Fruit fly (Drosophila melanogaster) whole organism, pupa: Measurements from ENCODE around the gene fwd.

ENCODE experiments used
- CG12605 ChIP-seq: fragments of 200-800 bp; sonication (Bioruptor generic); IDR thresholded peaks from 2 replicates; pipeline ENCODE4 v1.3.6; 2022; ENCODE audit warnings: missing biosample characterization, missing genetic modification characterization
- CG17806 ChIP-seq: fragments of 200-800 bp; sonication (Bioruptor generic); optimal IDR thresholded peaks from 2 replicates; lab custom pipeline; 2018; ENCODE audit warnings: missing biosample characterization, mild to moderate bottlenecking, missing genetic modification characterization, moderate library complexity
- D1 ChIP-seq: fragments of 200-800 bp; sonication (Bioruptor generic); optimal IDR thresholded peaks from 2 replicates; lab custom pipeline; 2018; ENCODE audit warnings: missing biosample characterization, mild to moderate bottlenecking, missing genetic modification characterization, moderate library complexity

DNA sequence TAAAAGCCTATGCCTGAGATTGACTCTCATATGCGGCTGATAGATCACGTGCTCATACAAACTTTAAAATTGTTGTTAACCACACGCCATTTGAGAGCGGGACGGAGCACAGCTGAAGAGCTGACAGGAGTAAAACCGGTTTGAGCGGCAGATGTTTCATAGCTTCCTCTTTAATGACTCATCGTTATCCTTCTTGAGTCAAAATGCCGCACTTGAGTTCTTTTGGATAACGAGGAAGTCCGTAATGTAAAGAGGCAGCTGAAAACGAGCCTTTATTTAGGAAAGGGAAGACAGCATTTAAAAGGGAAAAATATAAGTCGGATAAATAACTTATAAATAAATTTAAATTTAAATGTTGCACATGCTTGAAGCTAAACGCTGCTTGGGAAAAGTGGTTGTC lies 22.4 kb downstream of the fwd start:
- no peak for TF ChIP-seq CG12605 (GFP tag; lab: Robert Waterston, UW)
- TF ChIP-seq CG17806 (tag; lab: Kevin White, UChicago) = no peak
- TF ChIP-seq D1 (tag; lab: Kevin White, UChicago) = no peak
